Worm (Caenorhabditis elegans) whole organism, early embryonic: ENCODE data around the gene srb-3.

ENCODE experiments used
- B0310.2 ChIP-seq: sonication (generic microtip); optimal IDR thresholded peaks from 2 replicates; lab custom pipeline; 2016; ENCODE audit warnings: mild to moderate bottlenecking, missing genetic modification characterization, missing compliant biosample characterization
- ama-1 ChIP-seq: fragments of 150-350 bp; optimal IDR thresholded peaks from 2 replicates; lab custom pipeline; 2014
- ceh-36 ChIP-seq: sonication (generic microtip); optimal IDR thresholded peaks from 2 replicates; lab custom pipeline; 2016; ENCODE audit warnings: missing genetic modification characterization, inconsistent platforms, missing compliant biosample characterization
- flt-1 ChIP-seq: fragments of 200-800 bp; sonication (Bioruptor generic); IDR thresholded peaks from 2 replicates; pipeline ENCODE4 v1.3.6; 2022; ENCODE audit warnings: missing genetic modification characterization, missing compliant biosample characterization
- hmg-4 ChIP-seq: fragments of 200-800 bp; sonication (Bioruptor generic); optimal IDR thresholded peaks from 2 replicates; lab custom pipeline; 2018; ENCODE audit warnings: mild to moderate bottlenecking, missing genetic modification characterization, missing compliant biosample characterization
- pes-1 ChIP-seq: fragments of 200-800 bp; sonication (Bioruptor generic); IDR thresholded peaks from 2 replicates; pipeline ENCODE4 v1.3.6; 2022; ENCODE audit warnings: missing genetic modification reagents, missing genetic modification characterization, missing compliant biosample characterization
- tbx-11 ChIP-seq: fragments of 200-800 bp; sonication (Bioruptor generic); IDR thresholded peaks from 2 replicates; pipeline ENCODE4 v1.3.6; 2022; ENCODE audit warnings: missing genetic modification characterization, missing compliant biosample characterization
- tbx-37 ChIP-seq: fragments of 200-800 bp; sonication (Bioruptor generic); conservative IDR thresholded peaks from 2 replicates; pipeline ENCODE4 v1.3.6; 2022; ENCODE audit warnings: missing genetic modification reagents, missing genetic modification characterization, missing compliant biosample characterization

ce11 chrII:5200987-5201582, 34.4 kb upstream of the srb-3 start:
- TF ChIP-seq ama-1 (lab: Kevin White, UChicago) (no peak), ceh-36 (tag; lab: Kevin White, UChicago) (no peak), flt-1 (GFP tag; lab: Robert Waterston, UW) (no peak), tbx-11 (GFP tag; lab: Robert Waterston, UW) (no peak), B0310.2 (tag; lab: Kevin White, UChicago) (no peak), pes-1 (GFP tag; lab: Robert Waterston, UW) (no peak), hmg-4 (GFP tag; lab: Kevin White, UChicago) (no peak), tbx-37 (no peak)
